Worm (Caenorhabditis elegans) whole organism, L1 larva: Measurements from ENCODE around the gene mrpl-35.

Source experiments
- lsy-2 ChIP-seq, 2 experiments: fragments of 150-350 bp; optimal IDR thresholded peaks; 2 replicates each; lab custom pipeline; 2014; ENCODE audit warnings: missing biosample characterization in 2 of 2, missing genetic modification characterization in 2 of 2
- nhr-12 ChIP-seq: sonication (generic microtip); optimal IDR thresholded peaks from 2 replicates; lab custom pipeline; 2017; ENCODE audit warnings: missing biosample characterization, missing genetic modification characterization
- nhr-237 ChIP-seq: fragments of 150-350 bp; optimal IDR thresholded peaks from 2 replicates; lab custom pipeline; 2014; ENCODE audit warnings: missing biosample characterization, missing genetic modification characterization
- nhr-28 ChIP-seq: fragments of 150-350 bp; optimal IDR thresholded peaks from 2 replicates; lab custom pipeline; 2014; ENCODE audit warnings: missing biosample characterization, missing genetic modification characterization
- unc-130 ChIP-seq: fragments of 150-350 bp; optimal IDR thresholded peaks from 2 replicates; lab custom pipeline; 2017; ENCODE audit warnings: missing biosample characterization, missing genetic modification characterization, inconsistent platforms
- unc-62 ChIP-seq: fragments of 150-350 bp; optimal IDR thresholded peaks from 2 replicates; lab custom pipeline; 2014; ENCODE audit warnings: missing biosample characterization, missing genetic modification reagents, missing genetic modification characterization
- unc-98 ChIP-seq: fragments of 200-800 bp; sonication (Bioruptor generic); IDR thresholded peaks from 2 replicates; pipeline ENCODE4 v1.3.6; 2022; ENCODE audit warnings: missing genetic modification characterization, missing compliant biosample characterization
- ztf-11 ChIP-seq, 2 experiments: sonication (generic microtip); optimal IDR thresholded peaks; 2 replicates each; lab custom pipeline; 2016 to 2017; ENCODE audit warnings: missing genetic modification characterization in 2 of 2, missing biosample characterization in 1 of 2, missing compliant biosample characterization in 1 of 2

ce11 chrIII:3493138-3493537 lies 16.9 kb upstream of the mrpl-35 start, which contains the start of gene gly-14:
- TF ChIP-seq unc-98 (GFP tag; lab: Robert Waterston, UW) (no peak), unc-62 (no peak), nhr-237 (tag; lab: Kevin White, UChicago) (no peak), ztf-11 (tag; optimal IDR thresholded peaks at IDR 0.05; lab: Kevin White, UChicago) (no peak), lsy-2 (tag; optimal IDR thresholded peaks at IDR 0.05; lab: Kevin White, UChicago) (no peak), nhr-12 (tag; lab: Kevin White, UChicago) (no peak), unc-130 (tag; lab: Kevin White, UChicago) (no peak), nhr-28 (tag; lab: Kevin White, UChicago) (no peak)
